Fruit fly (Drosophila melanogaster) whole organism, prepupa: ENCODE data around the gene drm.

ENCODE experiments used
- Blimp-1 ChIP-seq: fragments of 200-800 bp; sonication (Bioruptor generic); optimal IDR thresholded peaks from 3 replicates; lab custom pipeline; 2017; ENCODE audit warnings: missing biosample characterization, missing genetic modification characterization, mild to moderate bottlenecking, moderate library complexity, missing genetic modification reagents
- CG11294 ChIP-seq: fragments of 200-800 bp; sonication (Bioruptor generic); IDR thresholded peaks from 2 replicates; pipeline ENCODE4 v1.3.6; 2022; ENCODE audit warnings: missing biosample characterization, missing genetic modification characterization
- CG11762 ChIP-seq: fragments of 200-800 bp; sonication (Bioruptor generic); optimal IDR thresholded peaks from 3 replicates; lab custom pipeline; 2016; ENCODE audit warnings: missing biosample characterization, missing genetic modification characterization; ENCODE audit not compliant: insufficient read depth
- CG11902 ChIP-seq: fragments of 200-800 bp; sonication (Bioruptor generic); optimal IDR thresholded peaks from 3 replicates; lab custom pipeline; 2016; ENCODE audit warnings: missing biosample characterization, missing genetic modification characterization
- CG1621 ChIP-seq: fragments of 200-800 bp; sonication (Bioruptor generic); optimal IDR thresholded peaks from 3 replicates; lab custom pipeline; 2018; ENCODE audit warnings: missing biosample characterization, mild to moderate bottlenecking, missing genetic modification characterization
- CG3032 ChIP-seq: fragments of 200-800 bp; optimal IDR thresholded peaks from 2 replicates; lab custom pipeline; 2019; ENCODE audit warnings: missing biosample characterization, mild to moderate bottlenecking, missing genetic modification characterization, moderate library complexity
- CG31627 ChIP-seq: fragments of 200-800 bp; sonication (Bioruptor generic); optimal IDR thresholded peaks from 3 replicates; lab custom pipeline; 2016; ENCODE audit warnings: missing biosample characterization, missing genetic modification characterization
- CG32006 ChIP-seq: fragments of 200-800 bp; sonication (Bioruptor generic); optimal IDR thresholded peaks from 3 replicates; lab custom pipeline; 2017; ENCODE audit warnings: missing biosample characterization, mild to moderate bottlenecking, missing genetic modification characterization
- CG34406 ChIP-seq: fragments of 200-800 bp; sonication (Bioruptor generic); optimal IDR thresholded peaks from 3 replicates; lab custom pipeline; 2016; ENCODE audit warnings: missing biosample characterization, missing genetic modification characterization
- CG3919 ChIP-seq: fragments of 200-800 bp; sonication (Bioruptor generic); optimal IDR thresholded peaks from 3 replicates; lab custom pipeline; 2016; ENCODE audit warnings: missing biosample characterization, missing genetic modification characterization
- CG6276 ChIP-seq: fragments of 200-800 bp; sonication (Bioruptor generic); optimal IDR thresholded peaks from 2 replicates; lab custom pipeline; 2017; ENCODE audit warnings: missing biosample characterization, mild to moderate bottlenecking, missing genetic modification characterization
- CG6792 ChIP-seq: fragments of 200-800 bp; sonication (Bioruptor generic); optimal IDR thresholded peaks from 3 replicates; lab custom pipeline; 2016; ENCODE audit warnings: missing biosample characterization, missing genetic modification characterization
- CG6854 ChIP-seq: fragments of 200-800 bp; sonication (Bioruptor generic); optimal IDR thresholded peaks from 2 replicates; lab custom pipeline; 2017; ENCODE audit warnings: missing biosample characterization, mild to moderate bottlenecking, missing genetic modification characterization
- CG7368 ChIP-seq: fragments of 200-800 bp; sonication (Bioruptor generic); optimal IDR thresholded peaks from 3 replicates; lab custom pipeline; 2016; ENCODE audit warnings: missing biosample characterization, missing genetic modification characterization
- CG8119 ChIP-seq: fragments of 200-800 bp; sonication (Bioruptor generic); IDR thresholded peaks from 3 replicates; pipeline ENCODE4 v1.3.6; 2022; ENCODE audit warnings: missing biosample characterization, missing genetic modification characterization
- CG8319 ChIP-seq: fragments of 200-800 bp; sonication (Bioruptor generic); optimal IDR thresholded peaks from 3 replicates; lab custom pipeline; 2016; ENCODE audit warnings: missing biosample characterization, missing genetic modification characterization
- CG8632 ChIP-seq: fragments of 200-800 bp; sonication (Bioruptor generic); optimal IDR thresholded peaks from 3 replicates; lab custom pipeline; 2016; ENCODE audit warnings: missing biosample characterization, missing genetic modification characterization
- CG9139 ChIP-seq: fragments of 200-800 bp; sonication (Bioruptor generic); optimal IDR thresholded peaks from 3 replicates; lab custom pipeline; 2017; ENCODE audit warnings: missing biosample characterization, mild to moderate bottlenecking, missing genetic modification characterization
- Eip75B ChIP-seq: fragments of 200-800 bp; sonication (Bioruptor generic); optimal IDR thresholded peaks from 3 replicates; lab custom pipeline; 2016; ENCODE audit warnings: missing biosample characterization, missing genetic modification characterization
- Eip78C ChIP-seq: fragments of 200-800 bp; sonication (Bioruptor generic); peaks from one replicate; lab custom pipeline; 2016; ENCODE audit warnings: missing biosample characterization, missing genetic modification characterization
- Eip93F ChIP-seq: fragments of 200-800 bp; sonication (Bioruptor generic); optimal IDR thresholded peaks from 2 replicates; lab custom pipeline; 2016; ENCODE audit warnings: missing biosample characterization, mild to moderate bottlenecking, missing genetic modification characterization
- Ets21C ChIP-seq: fragments of 200-800 bp; sonication (Bioruptor generic); optimal IDR thresholded peaks from 3 replicates; lab custom pipeline; 2016; ENCODE audit warnings: missing biosample characterization, missing genetic modification characterization
- Hr39 ChIP-seq: fragments of 200-800 bp; sonication (Bioruptor generic); optimal IDR thresholded peaks from 2 replicates; lab custom pipeline; 2016; ENCODE audit warnings: missing biosample characterization, missing genetic modification characterization
- Hr4 ChIP-seq: fragments of 200-800 bp; sonication (Bioruptor generic); optimal IDR thresholded peaks from 3 replicates; lab custom pipeline; 2016; ENCODE audit warnings: missing biosample characterization, missing genetic modification characterization
- Lpt ChIP-seq: fragments of 200-800 bp; sonication (Bioruptor generic); optimal IDR thresholded peaks from 3 replicates; lab custom pipeline; 2016; ENCODE audit warnings: missing biosample characterization, missing genetic modification characterization
- Met ChIP-seq: fragments of 200-800 bp; sonication (Bioruptor generic); optimal IDR thresholded peaks from 3 replicates; lab custom pipeline; 2016; ENCODE audit warnings: missing biosample characterization, missing genetic modification characterization
- OdsH ChIP-seq: fragments of 200-800 bp; sonication (Bioruptor generic); optimal IDR thresholded peaks from 3 replicates; lab custom pipeline; 2016; ENCODE audit warnings: missing biosample characterization, missing genetic modification characterization
- Smox ChIP-seq: fragments of 200-800 bp; sonication (Bioruptor generic); optimal IDR thresholded peaks from 3 replicates; lab custom pipeline; 2016; ENCODE audit warnings: missing biosample characterization, missing genetic modification characterization
- Sox102F ChIP-seq: fragments of 200-800 bp; sonication (Bioruptor generic); optimal IDR thresholded peaks from 2 replicates; lab custom pipeline; 2016; ENCODE audit warnings: missing biosample characterization, mild to moderate bottlenecking, missing genetic modification characterization
- Sox14 ChIP-seq: fragments of 200-800 bp; sonication (Bioruptor generic); optimal IDR thresholded peaks from 3 replicates; lab custom pipeline; 2016; ENCODE audit warnings: missing biosample characterization, missing genetic modification characterization
- achi ChIP-seq: fragments of 200-800 bp; sonication (Bioruptor generic); optimal IDR thresholded peaks from 3 replicates; lab custom pipeline; 2016; ENCODE audit warnings: missing biosample characterization, missing genetic modification characterization
- acj6 ChIP-seq: fragments of 200-800 bp; sonication (Bioruptor generic); optimal IDR thresholded peaks from 3 replicates; lab custom pipeline; 2016; ENCODE audit warnings: missing biosample characterization, missing genetic modification characterization
- cyc ChIP-seq: fragments of 200-800 bp; sonication (Bioruptor generic); optimal IDR thresholded peaks from 3 replicates; lab custom pipeline; 2016; ENCODE audit warnings: missing biosample characterization, missing genetic modification characterization
- dac ChIP-seq: fragments of 200-800 bp; sonication (Bioruptor generic); optimal IDR thresholded peaks from 2 replicates; lab custom pipeline; 2017; ENCODE audit warnings: missing biosample characterization, mild to moderate bottlenecking, missing genetic modification characterization
- esn ChIP-seq: fragments of 200-800 bp; sonication (Bioruptor generic); optimal IDR thresholded peaks from 2 replicates; lab custom pipeline; 2016; ENCODE audit warnings: missing biosample characterization, mild to moderate bottlenecking, missing genetic modification characterization, moderate library complexity
- fd59A ChIP-seq: fragments of 200-800 bp; sonication (Bioruptor generic); optimal IDR thresholded peaks from 2 replicates; lab custom pipeline; 2017; ENCODE audit warnings: missing biosample characterization, mild to moderate bottlenecking, missing genetic modification characterization, missing genetic modification reagents
- lz ChIP-seq: fragments of 200-800 bp; sonication (Bioruptor generic); optimal IDR thresholded peaks from 3 replicates; lab custom pipeline; 2016; ENCODE audit warnings: missing biosample characterization, missing genetic modification characterization
- net ChIP-seq: fragments of 200-800 bp; sonication (Bioruptor generic); optimal IDR thresholded peaks from 3 replicates; lab custom pipeline; 2016; ENCODE audit warnings: missing biosample characterization, missing genetic modification characterization
- pdm3 ChIP-seq: fragments of 200-800 bp; sonication (Bioruptor generic); optimal IDR thresholded peaks from 3 replicates; lab custom pipeline; 2016; ENCODE audit warnings: missing biosample characterization, missing genetic modification characterization
- salr ChIP-seq, 2 experiments: fragments of 200-800 bp; sonication (Bioruptor generic); optimal IDR thresholded peaks; 3 replicates each; lab custom pipeline; 2016 to 2018; ENCODE audit warnings: missing biosample characterization in 2 of 2, missing genetic modification characterization in 2 of 2, mild to moderate bottlenecking in 1 of 2
- svp ChIP-seq: fragments of 200-800 bp; sonication (Bioruptor generic); peaks from one replicate; lab custom pipeline; 2016; ENCODE audit warnings: missing biosample characterization, missing genetic modification characterization
- topi ChIP-seq: fragments of 200-800 bp; sonication (Bioruptor generic); optimal IDR thresholded peaks from 3 replicates; lab custom pipeline; 2016; ENCODE audit warnings: missing biosample characterization, missing genetic modification characterization
- vri ChIP-seq: fragments of 200-800 bp; sonication (Bioruptor generic); optimal IDR thresholded peaks from 3 replicates; lab custom pipeline; 2016; ENCODE audit warnings: missing biosample characterization, mild to moderate bottlenecking, missing genetic modification characterization

The drm gene

dm6 chr2L:3552773-3553172 is 13.7 kb downstream of the drm start (continued):
- TF ChIP-seq CG11762 (GFP tag; lab: Kevin White, UChicago) (peak; percentile 59), CG6276 (no peak), CG11902 (GFP tag; lab: Kevin White, UChicago) (peak; percentile 45), Blimp-1 (peak; percentile 27), OdsH (GFP tag; lab: Kevin White, UChicago) (peak; percentile 61), CG1621 (tag; lab: Kevin White, UChicago) (peak; percentile 54), dac (no peak), esn (GFP tag; lab: Kevin White, UChicago) (peak; percentile 76), CG31627 (GFP tag; lab: Kevin White, UChicago) (peak; percentile 73), Sox14 (GFP tag; lab: Kevin White, UChicago) (peak; percentile 72), CG32006 (GFP tag; lab: Kevin White, UChicago) (peak; percentile 35), Eip93F (GFP tag; lab: Kevin White, UChicago) (no peak), vri (GFP tag; lab: Kevin White, UChicago) (peak; percentile 60), lz (GFP tag; lab: Kevin White, UChicago) (peak; percentile 61), salr (GFP tag; optimal IDR thresholded peaks at IDR 0.05; lab: Kevin White, UChicago) (peak; percentile 33 to 45), CG6854 (GFP tag; lab: Kevin White, UChicago) (peak; percentile 42), CG6792 (GFP tag; lab: Kevin White, UChicago) (peak; percentile 72), Sox102F (GFP tag; lab: Kevin White, UChicago) (peak; percentile 74), CG11294 (GFP tag; lab: Robert Waterston, UW) (0 out of 2 replicates have a peak, but pooled peaks have one; percentile 21), CG3032 (tag; lab: Kevin White, UChicago) (peak; percentile 85), Hr39 (GFP tag; lab: Kevin White, UChicago) (peak; percentile 66), Hr4 (peak; percentile 26)

dm6 chr2L:3553902-3554301 is 14.9 kb downstream of the drm start:
- TF ChIP-seq Eip78C (GFP tag; lab: Kevin White, UChicago), result peak; percentile 77
- peak; percentile 53 for TF ChIP-seq CG3919 (GFP tag; lab: Kevin White, UChicago)
- TF ChIP-seq achi (GFP tag; lab: Kevin White, UChicago), result peak; percentile 30
- TF ChIP-seq CG6276, result no peak
- no peak for TF ChIP-seq net (GFP tag; lab: Kevin White, UChicago)
- peak; percentile 26 for TF ChIP-seq acj6 (GFP tag; lab: Kevin White, UChicago)
- TF ChIP-seq Sox102F (GFP tag; lab: Kevin White, UChicago), result peak; percentile 73
- TF ChIP-seq vri (GFP tag; lab: Kevin White, UChicago), result peak; percentile 51
- peak; percentile 72 for TF ChIP-seq topi (GFP tag; lab: Kevin White, UChicago)
- no peak for TF ChIP-seq fd59A (GFP tag; lab: Kevin White, UChicago)
- no peak for TF ChIP-seq Lpt (GFP tag; lab: Kevin White, UChicago)
- peak; percentile 67 for TF ChIP-seq Smox (GFP tag; lab: Kevin White, UChicago)
- peak; percentile 73 for TF ChIP-seq Met (GFP tag; lab: Kevin White, UChicago)
- no peak for TF ChIP-seq CG9139 (GFP tag; lab: Kevin White, UChicago)
- no peak for TF ChIP-seq CG11762 (GFP tag; lab: Kevin White, UChicago)
- peak; percentile 43 for TF ChIP-seq CG6854 (GFP tag; lab: Kevin White, UChicago)
- TF ChIP-seq Ets21C, result peak; percentile 57
- peak; percentile 61 for TF ChIP-seq cyc (GFP tag; lab: Kevin White, UChicago)
- peak; percentile 78 for TF ChIP-seq Hr39 (GFP tag; lab: Kevin White, UChicago)
- TF ChIP-seq Blimp-1, result peak; percentile 50
- no peak for TF ChIP-seq CG8119 (GFP tag; lab: Robert Waterston, UW)
- TF ChIP-seq CG34406, result peak; percentile 45
- TF ChIP-seq Sox14 (GFP tag; lab: Kevin White, UChicago), result peak; percentile 23
- peak; percentile 36 for TF ChIP-seq CG7368 (GFP tag; lab: Kevin White, UChicago)
- peak; percentile 21 for TF ChIP-seq CG8319
- TF ChIP-seq esn (GFP tag; lab: Kevin White, UChicago), result peak; percentile 78
- peak; percentile 26 for TF ChIP-seq CG8632 (GFP tag; lab: Kevin White, UChicago)
- TF ChIP-seq Hr4, result no peak
- peak; percentile 76 for TF ChIP-seq CG31627 (GFP tag; lab: Kevin White, UChicago)
- TF ChIP-seq svp, result peak; percentile 86
- peak; percentile 34 for TF ChIP-seq CG11902 (GFP tag; lab: Kevin White, UChicago)
- TF ChIP-seq lz (GFP tag; lab: Kevin White, UChicago), result peak; percentile 72
- peak; percentile 41 for TF ChIP-seq pdm3 (GFP tag; lab: Kevin White, UChicago)
- peak; percentile 37 for TF ChIP-seq Eip75B
- peak; percentile 43 for TF ChIP-seq CG6792 (GFP tag; lab: Kevin White, UChicago)
